Fruit fly (Drosophila melanogaster) whole organism, embryonic: ENCODE results near the gene E2f2.

Experiments
- Antp ChIP-seq: fragments of 200-800 bp; sonication (Bioruptor generic); optimal IDR thresholded peaks from 3 replicates; lab custom pipeline; 2016; ENCODE audit warnings: missing biosample characterization, missing genetic modification characterization
- Bgb ChIP-seq: fragments of 200-800 bp; sonication (Bioruptor generic); IDR thresholded peaks from 2 replicates; pipeline ENCODE4 v1.3.6; 2022; ENCODE audit warnings: missing biosample characterization, missing genetic modification characterization; ENCODE audit not compliant: partially characterized antibody
- C15 ChIP-seq: fragments of 200-800 bp; sonication (Bioruptor generic); IDR thresholded peaks from 3 replicates; pipeline ENCODE4 v1.3.6; 2022; ENCODE audit warnings: missing biosample characterization, missing genetic modification characterization
- CG10274 ChIP-seq: fragments of 200-800 bp; sonication (Bioruptor generic); optimal IDR thresholded peaks from 3 replicates; lab custom pipeline; 2017; ENCODE audit warnings: missing biosample characterization, mild to moderate bottlenecking, missing genetic modification characterization
- CG1233 ChIP-seq: fragments of 200-800 bp; sonication (Bioruptor generic); optimal IDR thresholded peaks from 4 replicates; lab custom pipeline; 2018; ENCODE audit warnings: missing biosample characterization, mild to moderate bottlenecking, missing genetic modification characterization
- CG12942 ChIP-seq: fragments of 200-800 bp; sonication (Bioruptor generic); optimal IDR thresholded peaks from 3 replicates; lab custom pipeline; 2016; ENCODE audit warnings: missing biosample characterization, missing genetic modification characterization
- CG13775 ChIP-seq: fragments of 200-800 bp; sonication (Bioruptor generic); optimal IDR thresholded peaks from 3 replicates; lab custom pipeline; 2017; ENCODE audit warnings: missing biosample characterization, mild to moderate bottlenecking, missing genetic modification characterization
- CG15073 ChIP-seq: fragments of 200-800 bp; sonication (Bioruptor generic); optimal IDR thresholded peaks from 2 replicates; lab custom pipeline; 2016; ENCODE audit warnings: missing biosample characterization, missing genetic modification characterization
- CG15601 ChIP-seq: fragments of 200-800 bp; sonication (Bioruptor generic); optimal IDR thresholded peaks from 3 replicates; lab custom pipeline; 2019; ENCODE audit warnings: missing biosample characterization, mild to moderate bottlenecking, missing genetic modification characterization, moderate library complexity
- CG17328 ChIP-seq: fragments of 200-800 bp; sonication (Bioruptor generic); IDR thresholded peaks from 2 replicates; pipeline ENCODE4 v1.3.6; 2022; ENCODE audit warnings: missing biosample characterization, missing genetic modification characterization
- CG17568 ChIP-seq: fragments of 200-800 bp; sonication (Bioruptor generic); optimal IDR thresholded peaks from 2 replicates; lab custom pipeline; 2018; ENCODE audit warnings: missing biosample characterization, mild to moderate bottlenecking, missing genetic modification characterization, moderate library complexity
- CG2678 ChIP-seq: fragments of 200-800 bp; sonication (Bioruptor generic); optimal IDR thresholded peaks from 3 replicates; lab custom pipeline; 2019; ENCODE audit warnings: missing biosample characterization, mild to moderate bottlenecking, missing genetic modification characterization, moderate library complexity
- CG31441 ChIP-seq: fragments of 200-800 bp; sonication (Bioruptor generic); IDR thresholded peaks from 2 replicates; pipeline ENCODE4 v1.3.6; 2022; ENCODE audit warnings: missing biosample characterization, missing genetic modification characterization
- CG34422 ChIP-seq: fragments of 200-800 bp; sonication (Bioruptor generic); IDR thresholded peaks from 3 replicates; pipeline ENCODE4 v1.3.6; 2022; ENCODE audit warnings: missing biosample characterization, missing genetic modification characterization
- CG4360 ChIP-seq: fragments of 200-800 bp; sonication (Bioruptor generic); IDR thresholded peaks from 2 replicates; pipeline ENCODE4 v1.3.6; 2022; ENCODE audit warnings: missing biosample characterization, missing genetic modification characterization
- CG6683 ChIP-seq: fragments of 200-800 bp; sonication (Bioruptor generic); optimal IDR thresholded peaks from 2 replicates; lab custom pipeline; 2017; ENCODE audit warnings: missing biosample characterization, mild to moderate bottlenecking, missing genetic modification characterization, missing genetic modification reagents
- CG9609 ChIP-seq: fragments of 200-800 bp; sonication (Bioruptor generic); optimal IDR thresholded peaks from 3 replicates; lab custom pipeline; 2016; ENCODE audit warnings: missing biosample characterization, missing genetic modification characterization
- CHES-1-like ChIP-seq: fragments of 200-800 bp; sonication (Bioruptor generic); optimal IDR thresholded peaks from 2 replicates; lab custom pipeline; 2016; ENCODE audit warnings: missing biosample characterization, missing genetic modification characterization
- D19A ChIP-seq: fragments of 200-800 bp; optimal IDR thresholded peaks from 3 replicates; lab custom pipeline; 2019; ENCODE audit warnings: missing biosample characterization, mild to moderate bottlenecking, missing genetic modification characterization, moderate library complexity
- Dll ChIP-seq: fragments of 200-800 bp; sonication (Bioruptor generic); IDR thresholded peaks from 4 replicates; pipeline ENCODE4 v1.3.6; 2022; ENCODE audit warnings: missing biosample characterization, missing genetic modification characterization; ENCODE audit not compliant: partially characterized antibody
- Doc2 ChIP-seq: fragments of 200-800 bp; sonication (Bioruptor generic); IDR thresholded peaks from 2 replicates; pipeline ENCODE4 v1.3.6; 2022; ENCODE audit warnings: missing biosample characterization, missing genetic modification characterization
- ERR ChIP-seq: fragments of 200-800 bp; sonication (Bioruptor generic); optimal IDR thresholded peaks from 2 replicates; lab custom pipeline; 2016; ENCODE audit warnings: missing biosample characterization, missing genetic modification characterization
- Ets97D ChIP-seq: fragments of 200-800 bp; sonication (Bioruptor generic); optimal IDR thresholded peaks from 3 replicates; lab custom pipeline; 2016; ENCODE audit warnings: missing biosample characterization, missing genetic modification characterization
- H15 ChIP-seq: fragments of 200-800 bp; sonication (Bioruptor generic); IDR thresholded peaks from 3 replicates; pipeline ENCODE4 v1.3.6; 2022; ENCODE audit warnings: missing biosample characterization, missing genetic modification characterization
- Max ChIP-seq: fragments of 200-800 bp; sonication (Bioruptor generic); optimal IDR thresholded peaks from 2 replicates; lab custom pipeline; 2016; ENCODE audit warnings: missing biosample characterization, mild to moderate bottlenecking, missing genetic modification characterization
- Meics ChIP-seq: fragments of 200-800 bp; sonication (Bioruptor generic); optimal IDR thresholded peaks from 2 replicates; lab custom pipeline; 2017; ENCODE audit warnings: missing biosample characterization, mild to moderate bottlenecking, missing genetic modification characterization
- Opbp ChIP-seq: fragments of 200-800 bp; sonication (Bioruptor generic); IDR thresholded peaks from 3 replicates; pipeline ENCODE4 v1.3.6; 2022; ENCODE audit warnings: missing biosample characterization, missing genetic modification characterization; ENCODE audit not compliant: partially characterized antibody
- Optix ChIP-seq: fragments of 200-800 bp; sonication (Bioruptor generic); IDR thresholded peaks from 3 replicates; pipeline ENCODE4 v1.3.6; 2022; ENCODE audit warnings: missing biosample characterization, missing genetic modification characterization
- Sry-β ChIP-seq: fragments of 200-800 bp; sonication (Bioruptor generic); optimal IDR thresholded peaks from 2 replicates; lab custom pipeline; 2018; ENCODE audit warnings: missing biosample characterization, mild to moderate bottlenecking, missing genetic modification characterization, moderate library complexity
- Vsx1 ChIP-seq: fragments of 200-800 bp; sonication (Bioruptor generic); optimal IDR thresholded peaks from 2 replicates; lab custom pipeline; 2017; ENCODE audit warnings: missing biosample characterization, mild to moderate bottlenecking, missing genetic modification characterization, missing genetic modification reagents
- ac ChIP-seq: fragments of 200-800 bp; sonication (Bioruptor generic); optimal IDR thresholded peaks from 3 replicates; lab custom pipeline; 2017; ENCODE audit warnings: missing biosample characterization, mild to moderate bottlenecking, missing genetic modification characterization
- ash1 ChIP-seq: fragments of 200-800 bp; sonication (Bioruptor generic); optimal IDR thresholded peaks from 2 replicates; lab custom pipeline; 2018; ENCODE audit warnings: missing biosample characterization, mild to moderate bottlenecking, missing genetic modification characterization
- dan ChIP-seq: fragments of 200-800 bp; sonication (Bioruptor generic); IDR thresholded peaks from 2 replicates; pipeline ENCODE4 v1.3.6; 2022; ENCODE audit warnings: missing biosample characterization, missing genetic modification characterization
- en ChIP-seq: fragments of 200-800 bp; sonication (Bioruptor generic); optimal IDR thresholded peaks from 2 replicates; lab custom pipeline; 2016; ENCODE audit warnings: missing biosample characterization, missing genetic modification characterization
- eve ChIP-seq, 2 experiments: fragments of >200 bp; optimal IDR thresholded peaks; 2 replicates each; lab custom pipeline; 2017; ENCODE audit warnings: missing biosample characterization in 2 of 2, missing genetic modification characterization in 2 of 2
- eyg ChIP-seq: fragments of 200-800 bp; sonication (Bioruptor generic); optimal IDR thresholded peaks from 3 replicates; lab custom pipeline; 2016; ENCODE audit warnings: missing biosample characterization, missing genetic modification characterization
- fu2 ChIP-seq: fragments of 200-800 bp; sonication (Bioruptor generic); optimal IDR thresholded peaks from 2 replicates; lab custom pipeline; 2016; ENCODE audit warnings: missing biosample characterization, missing genetic modification characterization
- ken ChIP-seq: fragments of 200-800 bp; sonication (Bioruptor generic); IDR thresholded peaks from 3 replicates; pipeline ENCODE4 v1.3.6; 2022; ENCODE audit warnings: missing biosample characterization, missing genetic modification characterization
- kni ChIP-seq: fragments of 200-800 bp; sonication (Bioruptor generic); optimal IDR thresholded peaks from 3 replicates; lab custom pipeline; 2017; ENCODE audit warnings: mild to moderate bottlenecking, missing biosample characterization, missing genetic modification reagents, missing genetic modification characterization
- onecut ChIP-seq: fragments of 200-800 bp; sonication (Bioruptor generic); IDR thresholded peaks from 2 replicates; pipeline ENCODE4 v1.3.6; 2022; ENCODE audit warnings: missing biosample characterization, missing genetic modification characterization
- pnt ChIP-seq: fragments of 200-800 bp; sonication (Bioruptor generic); optimal IDR thresholded peaks from 3 replicates; lab custom pipeline; 2016; ENCODE audit warnings: missing biosample characterization, missing genetic modification characterization
- pum ChIP-seq: fragments of 200-800 bp; sonication (Bioruptor generic); optimal IDR thresholded peaks from 2 replicates; lab custom pipeline; 2016; ENCODE audit warnings: missing biosample characterization, missing genetic modification characterization
- repo ChIP-seq: fragments of 200-800 bp; sonication (Bioruptor generic); optimal IDR thresholded peaks from 2 replicates; lab custom pipeline; 2016; ENCODE audit warnings: missing biosample characterization, missing genetic modification characterization
- schlank ChIP-seq: fragments of 200-800 bp; sonication (Bioruptor generic); optimal IDR thresholded peaks from 2 replicates; lab custom pipeline; 2018; ENCODE audit warnings: missing biosample characterization, mild to moderate bottlenecking, missing genetic modification characterization
- seq ChIP-seq: fragments of 200-800 bp; sonication (Bioruptor generic); IDR thresholded peaks from 2 replicates; pipeline ENCODE4 v1.3.6; 2022; ENCODE audit warnings: missing biosample characterization, missing genetic modification characterization
- slou ChIP-seq: fragments of 200-800 bp; sonication (Bioruptor generic); optimal IDR thresholded peaks from 3 replicates; lab custom pipeline; 2016; ENCODE audit warnings: missing biosample characterization, missing genetic modification characterization
- tio ChIP-seq: fragments of 200-800 bp; sonication (Bioruptor generic); optimal IDR thresholded peaks from 2 replicates; lab custom pipeline; 2017; ENCODE audit warnings: missing biosample characterization, missing genetic modification characterization, inconsistent platforms
- tna ChIP-seq: fragments of 200-800 bp; sonication (Bioruptor generic); IDR thresholded peaks from 2 replicates; pipeline ENCODE4 v1.3.6; 2022; ENCODE audit warnings: missing biosample characterization, missing genetic modification characterization; ENCODE audit not compliant: partially characterized antibody
- tx ChIP-seq: fragments of 200-800 bp; sonication (Bioruptor generic); optimal IDR thresholded peaks from 2 replicates; lab custom pipeline; 2016; ENCODE audit warnings: missing biosample characterization, missing genetic modification characterization
- unc-4 ChIP-seq: fragments of 200-800 bp; sonication (Bioruptor generic); IDR thresholded peaks from 2 replicates; pipeline ENCODE4 v1.3.6; 2022; ENCODE audit warnings: missing biosample characterization, missing genetic modification characterization; ENCODE audit not compliant: partially characterized antibody
- vfl ChIP-seq: fragments of 200-800 bp; sonication (Bioruptor generic); optimal IDR thresholded peaks from 2 replicates; lab custom pipeline; 2016; ENCODE audit warnings: missing biosample characterization, missing genetic modification characterization
- wdn ChIP-seq: fragments of 200-800 bp; sonication (Bioruptor generic); IDR thresholded peaks from 2 replicates; pipeline ENCODE4 v1.3.6; 2022; ENCODE audit warnings: missing biosample characterization, missing genetic modification characterization

The E2f2 gene

DNA sequence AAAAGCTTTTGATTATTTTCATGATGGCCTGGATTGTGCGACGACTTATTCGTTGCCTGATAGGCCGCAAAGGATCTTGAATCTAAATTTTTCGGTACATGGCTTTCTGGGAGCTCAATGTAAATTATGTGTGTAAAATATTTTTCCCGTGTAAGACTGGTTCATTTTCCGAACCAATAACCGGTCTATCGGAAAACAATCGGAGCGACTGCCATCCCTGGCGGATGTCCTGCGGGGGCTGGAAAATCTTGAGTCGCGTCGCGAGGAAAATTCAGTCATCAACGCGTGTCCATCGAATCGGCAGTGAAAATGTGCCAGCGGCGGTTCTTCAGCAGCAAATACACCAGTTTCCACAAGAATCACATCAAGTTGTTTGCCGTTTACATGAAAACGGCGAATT is 52.2 kb downstream of the E2f2 start, which contains the start of the genes CG46307 and Nhe2:
Gene CG46307 (plus strand): TSS at position 243 of the 400 bp plus-strand sequence.
Gene Nhe2 (plus strand): TSS at position 243 of the 400 bp plus-strand sequence.
- TF ChIP-seq H15 (GFP tag; lab: Robert Waterston, UW): no peak
- TF ChIP-seq CG9609: no peak
- no peak for TF ChIP-seq vfl (GFP tag; lab: Kevin White, UChicago)
- no peak for TF ChIP-seq wdn (GFP tag; lab: Robert Waterston, UW)
- no peak for TF ChIP-seq CG15073 (GFP tag; lab: Kevin White, UChicago)
- no peak for TF ChIP-seq seq (GFP tag; lab: Robert Waterston, UW)
- TF ChIP-seq CG4360 (GFP tag; lab: Robert Waterston, UW): no peak
- no peak for TF ChIP-seq kni
- no peak for TF ChIP-seq tx (GFP tag; lab: Kevin White, UChicago)
- TF ChIP-seq Bgb: peak; percentile 31; the same call in 1 of the 2 replicates
- TF ChIP-seq pum: no peak
- no peak for TF ChIP-seq CG15601
- TF ChIP-seq repo (GFP tag; lab: Kevin White, UChicago): no peak
- 0 out of 3 replicates have a peak, but pooled peaks have one; percentile 51 for TF ChIP-seq CG34422 (GFP tag; lab: Robert Waterston, UW)
- no peak for TF ChIP-seq CG12942 (GFP tag; lab: Kevin White, UChicago)
- no peak for TF ChIP-seq ac (GFP tag; lab: Kevin White, UChicago)
- peak; percentile 28; the same call in 1 of the 2 replicates for TF ChIP-seq onecut
- TF ChIP-seq Doc2 (GFP tag; lab: Robert Waterston, UW): no peak
- no peak for TF ChIP-seq tio (GFP tag; lab: Kevin White, UChicago)
- TF ChIP-seq CG13775 (GFP tag; lab: Kevin White, UChicago): no peak
- TF ChIP-seq en (GFP tag; lab: Kevin White, UChicago): no peak
- peak; percentile 58 for TF ChIP-seq Ets97D (GFP tag; lab: Kevin White, UChicago)
- peak; percentile 11 for TF ChIP-seq Antp (GFP tag; lab: Kevin White, UChicago)
- no peak for TF ChIP-seq ash1 (GFP tag; lab: Kevin White, UChicago)
- no peak for TF ChIP-seq unc-4 (GFP tag; lab: Robert Waterston, UW)
- no peak for TF ChIP-seq schlank (tag; lab: Kevin White, UChicago)
- no peak for TF ChIP-seq Vsx1 (GFP tag; lab: Kevin White, UChicago)
- TF ChIP-seq Max (GFP tag; lab: Kevin White, UChicago): no peak
- no peak for TF ChIP-seq C15
- TF ChIP-seq eve (GFP tag; optimal IDR thresholded peaks at IDR 0.05; lab: Kevin White, UChicago): no peak
- peak; percentile 1 for TF ChIP-seq Meics
- TF ChIP-seq Optix (GFP tag; lab: Robert Waterston, UW): no peak
- TF ChIP-seq CG2678: no peak
- no peak for TF ChIP-seq eyg
- no peak for TF ChIP-seq CG1233 (GFP tag; lab: Kevin White, UChicago)
- TF ChIP-seq CHES-1-like (GFP tag; lab: Kevin White, UChicago): no peak
- TF ChIP-seq ERR (GFP tag; lab: Kevin White, UChicago): no peak
- TF ChIP-seq fu2 (GFP tag; lab: Kevin White, UChicago): no peak
- no peak for TF ChIP-seq pnt (GFP tag; lab: Kevin White, UChicago)
- TF ChIP-seq CG6683 (GFP tag; lab: Kevin White, UChicago): no peak
- no peak for TF ChIP-seq D19A (tag; lab: Kevin White, UChicago)
- TF ChIP-seq CG17328 (GFP tag; lab: Robert Waterston, UW): no peak
- TF ChIP-seq slou (GFP tag; lab: Kevin White, UChicago): no peak
- no peak for TF ChIP-seq CG17568
- no peak for TF ChIP-seq dan (GFP tag; lab: Robert Waterston, UW)
- TF ChIP-seq CG31441 (GFP tag; lab: Robert Waterston, UW): no peak
- TF ChIP-seq Sry-β: no peak
- TF ChIP-seq Opbp (GFP tag; lab: Robert Waterston, UW): no peak; the same call in 1 of the 3 replicates
- no peak for TF ChIP-seq ken
- TF ChIP-seq tna (GFP tag; lab: Robert Waterston, UW): 0 out of 2 replicates have a peak, but pooled peaks have one; percentile 21
- no peak for TF ChIP-seq CG10274 (GFP tag; lab: Kevin White, UChicago)
- TF ChIP-seq Dll (GFP tag; lab: Robert Waterston, UW): no peak
